Fruit fly (Drosophila melanogaster): ENCODE measurements around the gene CG7049.

- TF ChIP-seq usp (GFP tag; optimal IDR thresholded peaks at IDR 0.05) (no peak), CG8478 (optimal IDR thresholded peaks at IDR 0.05) (peak; percentile 45), EcR (GFP tag; optimal IDR thresholded peaks at IDR 0.05) (no peak), pan (optimal IDR thresholded peaks at IDR 0.05) (no peak), psq (optimal IDR thresholded peaks at IDR 0.05) (no peak), Dll (optimal IDR thresholded peaks at IDR 0.05) (no peak)
Observed at dm6 chr3L:224004-224951, 48.2 kb upstream of the CG7049 start.
